Worm (Caenorhabditis elegans): ENCODE results near the gene des-2.

DNA sequence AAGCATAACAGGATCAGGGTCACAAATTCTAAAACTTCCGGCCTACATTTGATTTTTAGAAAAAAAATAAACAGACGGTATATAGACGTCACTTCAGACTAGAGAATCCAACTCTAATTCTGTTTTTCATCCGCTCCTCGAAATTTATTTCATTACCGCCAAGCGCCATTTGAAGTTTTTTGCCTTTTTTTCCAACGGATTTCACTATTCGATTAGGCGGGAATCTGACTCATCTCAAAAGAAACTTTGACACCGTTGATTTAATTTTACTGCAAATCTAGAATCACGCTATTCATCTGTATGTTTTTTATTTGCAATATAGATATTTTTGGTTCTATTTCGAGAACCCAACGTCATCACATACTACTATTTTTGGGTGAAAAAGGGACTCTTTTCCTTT is 9.3 kb upstream of the des-2 start:
- no peak for TF ChIP-seq rbr-2 (tag; optimal IDR thresholded peaks at IDR 0.05)
- no peak for TF ChIP-seq dve-1 (tag; optimal IDR thresholded peaks at IDR 0.05; ENCODE audit: insufficient read depth)
- no peak for TF ChIP-seq gei-8 (GFP tag; optimal IDR thresholded peaks at IDR 0.05)
- no peak for TF ChIP-seq ZK546.5 (tag; optimal IDR thresholded peaks at IDR 0.05)

Measured in whole organism, L4 larva.